Fruit fly (Drosophila melanogaster) whole organism: ENCODE results near the gene Klp61F.

Experiments used
- Dll ChIP-seq: fragments of >200 bp; optimal IDR thresholded peaks from 2 replicates; lab custom pipeline; 2017
- usp ChIP-seq: fragments of >200 bp; optimal IDR thresholded peaks from 2 replicates; lab custom pipeline; 2017; ENCODE audit warnings: missing biosample characterization, missing genetic modification characterization, mixed read lengths

DNA sequence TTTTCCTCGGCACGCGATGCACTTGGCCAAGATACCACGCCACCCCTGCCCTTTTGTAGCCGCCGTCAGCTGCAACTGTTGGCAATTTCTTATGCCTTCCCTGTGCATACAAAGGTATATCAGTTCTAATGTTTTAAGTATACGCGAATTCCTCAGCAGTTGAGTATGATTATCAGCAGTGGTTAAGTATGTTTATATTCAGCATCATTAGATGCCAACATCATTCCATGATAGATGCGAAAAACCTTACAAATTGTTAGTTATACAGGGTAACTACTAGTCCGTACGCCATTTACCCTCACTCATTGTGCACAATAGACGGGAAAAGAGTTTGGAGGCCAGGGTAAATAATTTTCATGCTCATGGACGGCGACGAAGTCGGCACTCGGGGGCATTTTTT lies 34.0 kb upstream of the Klp61F start:
- TF ChIP-seq Dll (lab: Kevin White, UChicago) (no peak), usp (GFP tag; lab: Kevin White, UChicago) (no peak)
